Worm (Caenorhabditis elegans): Measurements from ENCODE around the gene fbxa-112.

DNA sequence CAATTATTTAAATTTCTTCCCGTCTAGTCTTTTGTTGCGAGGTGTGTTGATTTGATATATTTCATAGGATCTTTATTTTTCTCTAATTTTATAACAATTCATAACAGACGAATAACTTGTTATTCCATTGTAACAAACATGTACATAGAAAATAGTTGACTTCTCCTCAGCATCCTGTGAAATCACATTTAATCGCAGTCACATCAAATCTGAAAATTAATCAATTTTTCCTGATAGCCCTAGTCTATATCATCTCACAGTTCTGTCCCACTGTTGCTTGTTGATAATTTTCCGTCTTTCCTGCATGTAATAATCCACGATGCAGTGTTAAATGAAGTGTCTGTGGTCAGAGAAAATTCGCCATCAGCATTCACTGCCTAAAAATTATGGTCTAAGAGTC lies 39.9 kb upstream of the fbxa-112 start:
- TF ChIP-seq mdl-1 (tag; optimal IDR thresholded peaks at IDR 0.05), result no peak
- TF ChIP-seq tbx-2 (tag; optimal IDR thresholded peaks at IDR 0.05), result no peak
